Worm (Caenorhabditis elegans) whole organism, L3 larva: ENCODE measurements around the gene cpt-3.

Experiments
- ceh-16 ChIP-seq: sonication (generic microtip); optimal IDR thresholded peaks from 2 replicates; lab custom pipeline; 2017; ENCODE audit warnings: missing biosample characterization, missing genetic modification characterization
- ceh-28 ChIP-seq: fragments of 150-350 bp; optimal IDR thresholded peaks from 2 replicates; lab custom pipeline; 2014; ENCODE audit warnings: missing biosample characterization, missing genetic modification reagents, missing genetic modification characterization
- ceh-82 ChIP-seq: fragments of 150-350 bp; optimal IDR thresholded peaks from 2 replicates; lab custom pipeline; 2014; ENCODE audit warnings: missing biosample characterization, missing genetic modification characterization
- ceh-9 ChIP-seq: sonication (generic microtip); optimal IDR thresholded peaks from 2 replicates; lab custom pipeline; 2018; ENCODE audit warnings: missing biosample characterization, missing genetic modification characterization
- egl-27 ChIP-seq: sonication (generic microtip); optimal IDR thresholded peaks from 4 replicates; lab custom pipeline; 2017; ENCODE audit warnings: missing biosample characterization, missing genetic modification reagents, missing genetic modification characterization
- egl-5 ChIP-seq: fragments of 150-350 bp; optimal IDR thresholded peaks from 2 replicates; lab custom pipeline; 2017; ENCODE audit warnings: missing biosample characterization, missing genetic modification reagents, missing genetic modification characterization, inconsistent platforms
- elt-2 ChIP-seq: sonication (generic microtip); optimal IDR thresholded peaks from 2 replicates; lab custom pipeline; 2016; ENCODE audit warnings: missing genetic modification reagents, mild to moderate bottlenecking, missing genetic modification characterization, missing compliant biosample characterization
- eor-1 ChIP-seq, 2 experiments: fragments of 150-350 bp; optimal IDR thresholded peaks; 2 replicates each; lab custom pipeline; 2014 to 2018; ENCODE audit warnings: missing biosample characterization in 2 of 2, missing genetic modification characterization in 2 of 2
- fkh-10 ChIP-seq: sonication (generic microtip); optimal IDR thresholded peaks from 2 replicates; lab custom pipeline; 2017; ENCODE audit warnings: missing biosample characterization, missing genetic modification reagents, missing genetic modification characterization
- fkh-2 ChIP-seq: fragments of 150-350 bp; optimal IDR thresholded peaks from 2 replicates; lab custom pipeline; 2014; ENCODE audit warnings: missing biosample characterization, missing genetic modification reagents, missing genetic modification characterization
- hmg-11 ChIP-seq: sonication (generic microtip); optimal IDR thresholded peaks from 2 replicates; lab custom pipeline; 2016; ENCODE audit warnings: missing genetic modification characterization, missing compliant biosample characterization
- jun-1 ChIP-seq: fragments of 150-350 bp; optimal IDR thresholded peaks from 2 replicates; lab custom pipeline; 2014; ENCODE audit warnings: missing biosample characterization, missing genetic modification reagents, missing genetic modification characterization
- lin-15B ChIP-seq: fragments of 150-350 bp; optimal IDR thresholded peaks from 2 replicates; lab custom pipeline; 2014; ENCODE audit warnings: missing biosample characterization, missing genetic modification characterization
- lin-39 ChIP-seq: fragments of 150-350 bp; optimal IDR thresholded peaks from 2 replicates; lab custom pipeline; 2018; ENCODE audit warnings: missing biosample characterization, missing genetic modification reagents, missing genetic modification characterization
- mdl-1 ChIP-seq: fragments of 150-350 bp; optimal IDR thresholded peaks from 2 replicates; lab custom pipeline; 2014; ENCODE audit warnings: missing biosample characterization, missing genetic modification characterization
- mml-1 ChIP-seq: fragments of 150-350 bp; sonication (generic microtip); optimal IDR thresholded peaks from 3 replicates; lab custom pipeline; 2014; ENCODE audit warnings: missing biosample characterization, missing genetic modification characterization
- nfya-1 ChIP-seq: sonication (generic microtip); optimal IDR thresholded peaks from 2 replicates; lab custom pipeline; 2017; ENCODE audit warnings: missing genetic modification characterization, mild to moderate bottlenecking, missing compliant biosample characterization, antibody characterized with exemption, moderate library complexity; ENCODE audit not compliant: insufficient read depth
- nhr-12 ChIP-seq: fragments of 150-350 bp; optimal IDR thresholded peaks from 2 replicates; lab custom pipeline; 2014; ENCODE audit warnings: missing biosample characterization, missing genetic modification characterization
- nhr-23 ChIP-seq: fragments of 150-350 bp; optimal IDR thresholded peaks from 2 replicates; lab custom pipeline; 2014; ENCODE audit warnings: missing biosample characterization, missing genetic modification reagents, missing genetic modification characterization
- nhr-237 ChIP-seq: fragments of 150-350 bp; optimal IDR thresholded peaks from 2 replicates; lab custom pipeline; 2014; ENCODE audit warnings: missing biosample characterization, missing genetic modification characterization
- nhr-25 ChIP-seq: sonication (generic microtip); optimal IDR thresholded peaks from 2 replicates; lab custom pipeline; 2017; ENCODE audit warnings: missing biosample characterization, missing genetic modification characterization
- nhr-28 ChIP-seq: fragments of 150-350 bp; optimal IDR thresholded peaks from 2 replicates; lab custom pipeline; 2014; ENCODE audit warnings: missing biosample characterization, missing genetic modification characterization
- nhr-43 ChIP-seq: sonication (generic microtip); optimal IDR thresholded peaks from 2 replicates; lab custom pipeline; 2016; ENCODE audit warnings: mild to moderate bottlenecking, missing genetic modification characterization, missing compliant biosample characterization; ENCODE audit not compliant: poor library complexity, severe bottlenecking
- nhr-76 ChIP-seq: fragments of 150-350 bp; sonication (generic microtip); optimal IDR thresholded peaks from 5 replicates; lab custom pipeline; 2014; ENCODE audit warnings: missing biosample characterization, missing genetic modification characterization
- pha-4 ChIP-seq: fragments of 150-350 bp; optimal IDR thresholded peaks from 2 replicates; lab custom pipeline; 2014; ENCODE audit warnings: missing biosample characterization, missing genetic modification reagents, missing genetic modification characterization
- pqm-1 ChIP-seq: fragments of 150-350 bp; optimal IDR thresholded peaks from 2 replicates; lab custom pipeline; 2017; ENCODE audit warnings: missing biosample characterization, missing genetic modification characterization, inconsistent platforms
- skn-1 ChIP-seq: fragments of 150-350 bp; optimal IDR thresholded peaks from 2 replicates; lab custom pipeline; 2014; ENCODE audit warnings: missing biosample characterization, missing genetic modification characterization
- snpc-4 ChIP-seq: fragments of 150-350 bp; optimal IDR thresholded peaks from 2 replicates; lab custom pipeline; 2014; ENCODE audit warnings: missing biosample characterization, missing genetic modification characterization
- tbx-2 ChIP-seq: sonication (generic microtip); optimal IDR thresholded peaks from 2 replicates; lab custom pipeline; 2016; ENCODE audit warnings: mild to moderate bottlenecking, missing genetic modification characterization, missing compliant biosample characterization

Gene cpt-3

DNA sequence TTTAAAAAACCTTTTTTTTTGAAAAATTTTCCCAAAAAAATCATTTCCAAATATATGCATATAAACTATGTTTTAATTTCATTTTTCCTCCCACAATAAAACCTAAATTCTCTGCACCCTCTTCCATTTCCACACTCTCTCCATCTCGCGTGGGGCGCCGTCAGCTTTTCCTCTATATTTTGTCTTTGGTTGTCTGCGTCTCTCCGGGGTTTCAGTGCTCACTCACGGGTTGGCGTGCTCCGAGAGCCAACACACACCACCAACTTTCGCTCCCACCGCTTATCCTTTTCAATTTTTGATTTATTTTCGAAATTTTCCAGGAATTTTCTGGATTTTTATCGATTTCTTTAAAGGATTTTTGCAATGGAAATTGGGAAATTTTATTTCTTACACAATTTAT, 6.8 kb downstream of the cpt-3 start:
- TF ChIP-seq hmg-11 (tag; lab: Kevin White, UChicago), result peak; percentile 70
- peak; percentile 71 for TF ChIP-seq pha-4
- TF ChIP-seq nfya-1 (tag; lab: Kevin White, UChicago), result peak; percentile 57
- peak; percentile 44 for TF ChIP-seq elt-2 (tag; lab: Kevin White, UChicago)
- no peak for TF ChIP-seq lin-39
- no peak for TF ChIP-seq skn-1 (tag; lab: Kevin White, UChicago)
- TF ChIP-seq, all 47 proteins: peak for 4

DNA sequence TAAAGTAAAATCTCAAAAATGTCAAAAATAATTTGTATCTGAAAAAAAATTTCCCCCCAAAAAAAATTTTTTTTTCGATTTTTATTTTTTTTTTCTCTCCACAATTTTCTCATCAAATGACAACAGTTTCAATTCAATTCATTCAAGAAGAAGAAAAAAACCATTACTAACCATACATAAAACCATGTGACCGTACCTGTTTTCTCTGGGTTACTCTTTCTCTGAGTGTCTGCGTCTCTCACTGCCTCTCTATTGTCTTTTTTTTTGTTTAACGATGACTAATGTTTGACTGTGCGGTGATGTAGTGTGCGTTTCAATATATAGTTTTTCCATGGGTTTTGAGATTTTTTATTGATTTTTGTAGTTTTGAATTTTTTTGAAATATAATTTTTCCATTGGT, 8.1 kb downstream of the cpt-3 start:
- peak; percentile 47 for TF ChIP-seq hmg-11 (tag; lab: Kevin White, UChicago)
- no peak for TF ChIP-seq lin-39
- no peak for TF ChIP-seq mdl-1 (tag; lab: Kevin White, UChicago)
- TF ChIP-seq elt-2 (tag; lab: Kevin White, UChicago), result peak; percentile 55
- peak; percentile 98 for TF ChIP-seq pha-4
- no peak for TF ChIP-seq mml-1
- peak; percentile 31 for TF ChIP-seq pqm-1 (tag; lab: Kevin White, UChicago)
- TF ChIP-seq jun-1, result peak; percentile 78
- peak; percentile 32 for TF ChIP-seq nhr-25 (tag; lab: Kevin White, UChicago)
- peak; percentile 7 for TF ChIP-seq ceh-28 (tag; lab: Kevin White, UChicago)
- TF ChIP-seq lin-15B, result no peak
- no peak for TF ChIP-seq nhr-28
- peak; percentile 30 for TF ChIP-seq nfya-1 (tag; lab: Kevin White, UChicago)
- TF ChIP-seq fkh-2 (tag; lab: Kevin White, UChicago), result no peak
- TF ChIP-seq eor-1 (tag; optimal IDR thresholded peaks at IDR 0.05; lab: Kevin White, UChicago), result no peak
- peak; percentile 66 for TF ChIP-seq nhr-23 (tag; lab: Kevin White, UChicago)
- TF ChIP-seq nhr-76 (tag; lab: Kevin White, UChicago), result no peak
- no peak for TF ChIP-seq fkh-10 (GFP tag; lab: Kevin White, UChicago)
- no peak for TF ChIP-seq nhr-12 (tag; lab: Kevin White, UChicago)
- TF ChIP-seq snpc-4, result no peak
- TF ChIP-seq nhr-43 (tag; lab: Kevin White, UChicago), result no peak
- TF ChIP-seq egl-5 (tag; lab: Kevin White, UChicago), result no peak
- no peak for TF ChIP-seq tbx-2
- TF ChIP-seq skn-1 (tag; lab: Kevin White, UChicago), result peak; percentile 12
- TF ChIP-seq nhr-237 (tag; lab: Kevin White, UChicago), result no peak
- no peak for TF ChIP-seq ceh-9 (tag; lab: Kevin White, UChicago)

DNA sequence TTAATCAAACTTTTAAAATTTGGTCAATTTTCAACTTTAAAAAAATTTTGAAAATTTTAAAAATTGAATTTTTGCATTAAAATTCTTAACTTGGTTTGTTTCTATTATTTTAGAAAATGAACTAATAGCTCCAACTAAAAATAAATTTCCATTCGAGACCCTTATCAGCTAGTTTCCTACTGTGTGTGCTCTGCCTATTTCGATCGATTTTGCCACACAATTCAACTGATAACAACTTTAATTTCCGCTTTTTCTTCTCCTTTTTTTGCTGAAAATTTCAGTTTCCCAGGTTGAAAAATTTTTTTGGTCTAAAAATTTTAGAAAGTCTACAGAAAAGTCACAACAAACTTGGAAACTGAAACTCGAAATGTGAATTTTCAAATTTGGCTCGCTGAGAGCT, 8.7 kb downstream of the cpt-3 start:
- TF ChIP-seq elt-2 (tag; lab: Kevin White, UChicago) (peak; percentile 66), fkh-2 (tag; lab: Kevin White, UChicago) (no peak), hmg-11 (tag; lab: Kevin White, UChicago) (no peak), pqm-1 (tag; lab: Kevin White, UChicago) (peak; percentile 48), nhr-43 (tag; lab: Kevin White, UChicago) (no peak)

DNA sequence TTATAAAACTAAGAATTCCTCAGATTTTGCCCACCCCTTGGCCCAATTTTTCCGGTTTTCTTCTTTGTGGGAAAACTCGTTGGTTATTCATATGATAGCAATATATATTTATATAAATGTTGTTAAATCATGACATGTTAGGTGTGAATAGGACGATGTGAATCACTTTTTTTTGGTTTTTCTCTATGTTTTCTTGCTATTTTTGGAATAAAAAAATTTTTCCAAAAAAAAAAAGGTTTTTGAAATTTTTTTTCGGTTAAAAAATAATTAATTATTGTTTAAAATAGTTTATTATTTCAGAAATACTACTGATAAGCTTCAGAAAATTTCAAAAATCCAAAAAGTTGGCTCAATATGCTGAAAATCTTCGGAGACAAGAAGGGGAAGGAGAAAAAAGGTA, 9.8 kb downstream of the cpt-3 start, which contains the start of gene Y48G9A.9:
Gene Y48G9A.9, plus strand, starts transcription at position 301 of the 400 bp plus-strand sequence.
- no peak for TF ChIP-seq egl-27
- no peak for TF ChIP-seq ceh-9 (tag; lab: Kevin White, UChicago)
- TF ChIP-seq jun-1, result no peak

DNA sequence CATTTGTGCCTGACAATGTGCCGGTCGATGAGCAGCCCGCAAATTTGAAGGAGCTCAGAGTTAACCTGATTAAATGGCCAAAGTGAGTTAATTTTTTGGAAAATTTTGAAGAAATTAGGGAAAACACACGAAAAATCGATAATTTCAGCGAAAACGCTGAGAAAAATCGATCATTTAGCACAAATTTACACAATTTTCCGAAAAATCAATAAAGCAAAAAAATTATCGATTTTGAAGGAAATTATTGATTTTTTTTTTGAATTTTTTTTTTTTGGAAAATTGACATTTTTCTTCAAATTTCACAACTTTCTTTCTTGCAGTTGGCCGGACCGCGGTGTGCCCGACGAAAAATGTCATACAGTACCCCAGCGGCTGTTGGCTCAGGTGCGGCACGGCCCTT, 15.6 kb downstream of the cpt-3 start:
- TF ChIP-seq ceh-82 (tag; lab: Kevin White, UChicago) (no peak), ceh-28 (tag; lab: Kevin White, UChicago) (peak; percentile 85)

DNA sequence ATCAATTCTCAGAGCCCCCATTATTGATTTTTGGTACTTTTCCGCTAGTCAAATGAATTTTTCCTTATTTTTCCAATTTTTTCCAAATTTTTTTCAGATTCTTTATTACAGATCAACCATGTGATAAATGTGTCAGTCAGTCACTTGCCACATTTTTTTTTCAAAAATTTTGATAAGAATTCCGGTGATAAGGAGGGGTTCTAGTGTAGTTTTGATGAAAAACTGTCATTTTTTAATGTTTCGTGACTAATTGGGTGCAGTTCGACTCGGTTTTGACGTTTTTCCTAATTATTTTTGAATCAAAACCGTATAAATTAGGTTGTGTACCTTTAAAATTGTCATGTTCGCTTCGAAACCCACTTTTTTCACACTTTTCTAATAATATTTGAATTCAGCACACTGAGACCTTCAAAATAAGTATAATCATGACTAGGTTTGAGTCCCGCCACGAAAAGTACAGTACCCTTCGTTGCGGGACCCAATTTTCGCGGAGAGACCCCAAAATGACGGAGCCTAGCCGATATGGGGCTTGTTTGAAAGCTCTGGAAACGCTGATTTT, 17.3 kb downstream of the cpt-3 start:
- TF ChIP-seq pqm-1 (tag; lab: Kevin White, UChicago) (peak; percentile 82), elt-2 (tag; lab: Kevin White, UChicago) (peak; percentile 90), nhr-76 (tag; lab: Kevin White, UChicago) (no peak), snpc-4 (no peak), ceh-16 (tag; lab: Kevin White, UChicago) (no peak), pha-4 (peak; percentile 51), nfya-1 (tag; lab: Kevin White, UChicago) (no peak)
